Fruit fly (Drosophila melanogaster) whole organism, embryonic: ENCODE measurements around the gene CatB.

Experiments
- B-H1 ChIP-seq: fragments of 200-800 bp; sonication (Bioruptor generic); IDR thresholded peaks from 3 replicates; pipeline ENCODE4 v1.3.6; 2022; ENCODE audit warnings: missing biosample characterization, missing genetic modification characterization
- BEAF-32 ChIP-seq: fragments of 200-800 bp; sonication (Bioruptor generic); optimal IDR thresholded peaks from 3 replicates; lab custom pipeline; 2017; ENCODE audit warnings: missing biosample characterization, missing genetic modification characterization, mild to moderate bottlenecking, moderate library complexity, missing genetic modification reagents
- Blimp-1 ChIP-seq: fragments of 200-800 bp; sonication (Bioruptor generic); optimal IDR thresholded peaks from 3 replicates; lab custom pipeline; 2018; ENCODE audit warnings: missing biosample characterization, missing genetic modification characterization, mild to moderate bottlenecking, moderate library complexity, missing genetic modification reagents
- CG11560 ChIP-seq: fragments of 200-800 bp; sonication (Bioruptor generic); IDR thresholded peaks from 3 replicates; pipeline ENCODE4 v1.3.6; 2022; ENCODE audit warnings: missing biosample characterization, missing genetic modification characterization
- CG12219 ChIP-seq: fragments of 200-800 bp; sonication (Bioruptor generic); optimal IDR thresholded peaks from 3 replicates; lab custom pipeline; 2018; ENCODE audit warnings: missing biosample characterization, mild to moderate bottlenecking, missing genetic modification characterization
- CG13287 ChIP-seq: fragments of 200-800 bp; sonication (Bioruptor generic); IDR thresholded peaks from 2 replicates; pipeline ENCODE4 v1.3.6; 2022; ENCODE audit warnings: missing biosample characterization, missing genetic modification characterization; ENCODE audit not compliant: partially characterized antibody
- CG14050 ChIP-seq: fragments of 200-800 bp; sonication (Bioruptor generic); IDR thresholded peaks from 3 replicates; pipeline ENCODE4 v1.3.6; 2022; ENCODE audit warnings: missing biosample characterization, missing genetic modification characterization
- CG18476 ChIP-seq: fragments of 200-800 bp; sonication (Bioruptor generic); optimal IDR thresholded peaks from 2 replicates; lab custom pipeline; 2016; ENCODE audit warnings: missing biosample characterization, mild to moderate bottlenecking, missing genetic modification characterization
- CG18599 ChIP-seq: fragments of 200-800 bp; sonication (Bioruptor generic); optimal IDR thresholded peaks from 3 replicates; lab custom pipeline; 2017; ENCODE audit warnings: missing biosample characterization, missing genetic modification characterization, mild to moderate bottlenecking, moderate library complexity, missing genetic modification reagents
- CG3407 ChIP-seq: fragments of 200-800 bp; sonication (Bioruptor generic); optimal IDR thresholded peaks from 2 replicates; lab custom pipeline; 2018; ENCODE audit warnings: missing biosample characterization, mild to moderate bottlenecking, missing genetic modification characterization
- CG6689 ChIP-seq: fragments of 200-800 bp; sonication (Bioruptor generic); IDR thresholded peaks from 2 replicates; pipeline ENCODE4 v1.3.6; 2022; ENCODE audit warnings: missing biosample characterization, missing genetic modification characterization
- CG6813 ChIP-seq: fragments of 200-800 bp; sonication (Bioruptor generic); optimal IDR thresholded peaks from 2 replicates; lab custom pipeline; 2017; ENCODE audit warnings: missing biosample characterization, missing genetic modification characterization, mild to moderate bottlenecking, moderate library complexity, missing genetic modification reagents
- CG7372 ChIP-seq: fragments of 200-800 bp; sonication (Bioruptor generic); IDR thresholded peaks from 2 replicates; pipeline ENCODE4 v1.3.6; 2022; ENCODE audit warnings: missing biosample characterization, missing genetic modification characterization
- CG8388 ChIP-seq: fragments of 200-800 bp; sonication (Bioruptor generic); optimal IDR thresholded peaks from 2 replicates; lab custom pipeline; 2019; ENCODE audit warnings: missing biosample characterization, mild to moderate bottlenecking, missing genetic modification characterization, moderate library complexity
- D19A ChIP-seq: fragments of 200-800 bp; optimal IDR thresholded peaks from 3 replicates; lab custom pipeline; 2019; ENCODE audit warnings: missing biosample characterization, mild to moderate bottlenecking, missing genetic modification characterization, moderate library complexity
- Gug ChIP-seq: fragments of 200-800 bp; sonication (Bioruptor generic); IDR thresholded peaks from 4 replicates; pipeline ENCODE4 v1.3.6; 2022; ENCODE audit warnings: missing biosample characterization, missing genetic modification characterization
- HLH3B ChIP-seq: fragments of 200-800 bp; sonication (Bioruptor generic); IDR thresholded peaks from 2 replicates; pipeline ENCODE4 v1.3.6; 2022; ENCODE audit warnings: missing biosample characterization, missing genetic modification characterization
- Hr78 ChIP-seq, 2 experiments: fragments of 200-800 bp in 1 of 2; fragments of >200 bp in 1 of 2; sonication (Bioruptor generic) in 1 of 2; optimal IDR thresholded peaks; 2 replicates each; lab custom pipeline; 2017 to 2019; ENCODE audit warnings: missing biosample characterization in 2 of 2, missing genetic modification characterization in 2 of 2, mild to moderate bottlenecking in 1 of 2, moderate library complexity in 1 of 2
- Lim3 ChIP-seq: fragments of 200-800 bp; sonication (Bioruptor generic); IDR thresholded peaks from 2 replicates; pipeline ENCODE4 v1.3.6; 2022; ENCODE audit warnings: missing biosample characterization, missing genetic modification characterization
- NFAT ChIP-seq: fragments of 200-800 bp; sonication (Bioruptor generic); IDR thresholded peaks from 2 replicates; pipeline ENCODE4 v1.3.6; 2022; ENCODE audit warnings: missing biosample characterization, missing genetic modification characterization
- Poxn ChIP-seq: fragments of 200-800 bp; sonication (Bioruptor generic); IDR thresholded peaks from 2 replicates; pipeline ENCODE4 v1.3.6; 2022; ENCODE audit warnings: missing biosample characterization, missing genetic modification characterization
- Sox102F ChIP-seq: fragments of 200-800 bp; sonication (Bioruptor generic); optimal IDR thresholded peaks from 2 replicates; lab custom pipeline; 2018; ENCODE audit warnings: missing biosample characterization, mild to moderate bottlenecking, missing genetic modification characterization, moderate library complexity
- al ChIP-seq: fragments of 200-800 bp; sonication (Bioruptor generic); IDR thresholded peaks from 2 replicates; pipeline ENCODE4 v1.3.6; 2022; ENCODE audit warnings: missing biosample characterization, missing genetic modification characterization
- bab2 ChIP-seq: fragments of 200-800 bp; sonication (Bioruptor generic); optimal IDR thresholded peaks from 2 replicates; lab custom pipeline; 2016; ENCODE audit warnings: missing biosample characterization, missing genetic modification characterization
- br ChIP-seq: fragments of >200 bp; optimal IDR thresholded peaks from 2 replicates; lab custom pipeline; 2017
- croc ChIP-seq: fragments of 200-800 bp; sonication (Bioruptor generic); conservative IDR thresholded peaks from 3 replicates; pipeline ENCODE4 v1.3.6; 2022; ENCODE audit warnings: missing biosample characterization, missing genetic modification characterization
- gcm2 ChIP-seq: fragments of 200-800 bp; sonication (Bioruptor generic); optimal IDR thresholded peaks from 2 replicates; lab custom pipeline; 2016; ENCODE audit warnings: missing biosample characterization, missing genetic modification characterization
- grau ChIP-seq: fragments of 200-800 bp; optimal IDR thresholded peaks from 3 replicates; lab custom pipeline; 2019; ENCODE audit warnings: missing biosample characterization, mild to moderate bottlenecking, missing genetic modification characterization, moderate library complexity
- gro ChIP-seq: fragments of 200-800 bp; sonication (Bioruptor generic); optimal IDR thresholded peaks from 2 replicates; lab custom pipeline; 2016; ENCODE audit warnings: missing biosample characterization, missing genetic modification characterization
- gsb ChIP-seq: fragments of 200-800 bp; sonication (Bioruptor generic); IDR thresholded peaks from 2 replicates; pipeline ENCODE4 v1.3.6; 2022; ENCODE audit warnings: missing biosample characterization, missing genetic modification characterization
- hbn ChIP-seq: fragments of 200-800 bp; sonication (Bioruptor generic); IDR thresholded peaks from 2 replicates; pipeline ENCODE4 v1.3.6; 2022; ENCODE audit warnings: missing biosample characterization, missing genetic modification characterization; ENCODE audit not compliant: partially characterized antibody
- kay ChIP-seq: fragments of 200-800 bp; sonication (Bioruptor generic); optimal IDR thresholded peaks from 2 replicates; lab custom pipeline; 2016; ENCODE audit warnings: missing biosample characterization, missing genetic modification characterization
- mam ChIP-seq: fragments of 200-800 bp; sonication (Bioruptor generic); optimal IDR thresholded peaks from 3 replicates; lab custom pipeline; 2016; ENCODE audit warnings: missing biosample characterization, missing genetic modification characterization
- nmo ChIP-seq: fragments of 200-800 bp; sonication (Bioruptor generic); optimal IDR thresholded peaks from 2 replicates; lab custom pipeline; 2018; ENCODE audit warnings: missing biosample characterization, mild to moderate bottlenecking, missing genetic modification characterization, moderate library complexity
- peb ChIP-seq: fragments of 200-800 bp; sonication (Bioruptor generic); IDR thresholded peaks from 2 replicates; pipeline ENCODE4 v1.3.6; 2022; ENCODE audit warnings: missing biosample characterization, missing genetic modification characterization
- pum ChIP-seq: fragments of 200-800 bp; sonication (Bioruptor generic); optimal IDR thresholded peaks from 2 replicates; lab custom pipeline; 2016; ENCODE audit warnings: missing biosample characterization, missing genetic modification characterization
- ro ChIP-seq: fragments of 200-800 bp; sonication (Bioruptor generic); IDR thresholded peaks from 2 replicates; pipeline ENCODE4 v1.3.6; 2022; ENCODE audit warnings: missing biosample characterization, missing genetic modification characterization
- run ChIP-seq: fragments of 200-800 bp; sonication (Bioruptor generic); optimal IDR thresholded peaks from 3 replicates; lab custom pipeline; 2018; ENCODE audit warnings: missing biosample characterization, mild to moderate bottlenecking, missing genetic modification characterization
- sima ChIP-seq: fragments of 200-800 bp; sonication (Bioruptor generic); optimal IDR thresholded peaks from 2 replicates; lab custom pipeline; 2016; ENCODE audit warnings: missing biosample characterization, missing genetic modification characterization
- sob ChIP-seq: fragments of 200-800 bp; sonication (Bioruptor generic); IDR thresholded peaks from 2 replicates; pipeline ENCODE4 v1.3.6; 2022; ENCODE audit warnings: missing biosample characterization, missing genetic modification characterization
- sug ChIP-seq: fragments of 200-800 bp; optimal IDR thresholded peaks from 2 replicates; lab custom pipeline; 2019; ENCODE audit warnings: missing biosample characterization, mild to moderate bottlenecking, missing genetic modification characterization, moderate library complexity
- tin ChIP-seq: fragments of 200-800 bp; sonication (Bioruptor generic); optimal IDR thresholded peaks from 3 replicates; lab custom pipeline; 2016; ENCODE audit warnings: missing biosample characterization, missing genetic modification characterization
- tna ChIP-seq: fragments of 200-800 bp; sonication (Bioruptor generic); IDR thresholded peaks from 2 replicates; pipeline ENCODE4 v1.3.6; 2022; ENCODE audit warnings: missing biosample characterization, missing genetic modification characterization; ENCODE audit not compliant: partially characterized antibody
- unc-4 ChIP-seq: fragments of 200-800 bp; sonication (Bioruptor generic); IDR thresholded peaks from 2 replicates; pipeline ENCODE4 v1.3.6; 2022; ENCODE audit warnings: missing biosample characterization, missing genetic modification characterization; ENCODE audit not compliant: partially characterized antibody
- zen ChIP-seq: fragments of 200-800 bp; sonication (Bioruptor generic); optimal IDR thresholded peaks from 3 replicates; lab custom pipeline; 2018; ENCODE audit warnings: missing biosample characterization, mild to moderate bottlenecking, missing genetic modification characterization, moderate library complexity
- zen2 ChIP-seq: fragments of 200-800 bp; sonication (Bioruptor generic); IDR thresholded peaks from 3 replicates; pipeline ENCODE4 v1.3.6; 2022; ENCODE audit warnings: missing biosample characterization, missing genetic modification characterization; ENCODE audit not compliant: partially characterized antibody

Gene CatB

DNA sequence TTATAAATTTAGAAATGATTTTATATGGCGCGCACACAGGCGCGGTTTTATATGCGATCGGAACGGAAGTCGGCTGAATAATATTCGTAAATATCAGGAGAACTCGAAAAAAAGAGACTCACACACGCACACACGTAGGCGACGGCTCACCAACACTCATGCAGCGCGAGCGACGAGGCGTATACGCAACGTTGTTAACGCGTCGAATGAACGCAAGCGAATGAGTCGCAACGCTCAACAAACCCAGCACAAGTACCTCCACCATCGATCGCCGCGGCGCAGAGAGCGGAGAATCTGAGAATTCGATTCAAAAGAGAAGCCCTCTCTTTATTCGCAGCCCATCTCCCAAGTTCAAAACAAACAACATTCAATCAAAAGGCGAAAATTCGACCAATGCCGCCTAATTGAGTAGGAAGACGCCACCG lies 30.2 kb downstream of the CatB start (continued):
- TF ChIP-seq CG12219 (GFP tag; lab: Kevin White, UChicago) (no peak), sug (tag; lab: Kevin White, UChicago) (peak; percentile 58), sob (GFP tag; lab: Robert Waterston, UW) (peak; percentile 68; the same call in 1 of the 2 replicates), CG11560 (tag; lab: Robert Waterston, UW) (no peak), CG6689 (no peak), CG18476 (GFP tag; lab: Kevin White, UChicago) (no peak), ro (no peak), gro (GFP tag; lab: Kevin White, UChicago) (peak; percentile 84), zen (tag; lab: Kevin White, UChicago) (no peak), BEAF-32 (GFP tag; lab: Kevin White, UChicago) (no peak), CG18599 (GFP tag; lab: Kevin White, UChicago) (peak; percentile 57), Gug (GFP tag; lab: Robert Waterston, UW) (0 out of 4 replicates have a peak, but pooled peaks have one; percentile 15), grau (tag; lab: Kevin White, UChicago) (peak; percentile 33), hbn (0 out of 2 replicates have a peak, but pooled peaks have one; percentile 41), tin (no peak), Blimp-1 (GFP tag; lab: Kevin White, UChicago) (no peak), mam (GFP tag; lab: Kevin White, UChicago) (peak; percentile 5), HLH3B (GFP tag; lab: Robert Waterston, UW) (peak; percentile 53; the same call in 1 of the 2 replicates), peb (GFP tag; lab: Robert Waterston, UW) (no peak), Lim3 (no peak), al (no peak), CG13287 (GFP tag; lab: Robert Waterston, UW) (peak; percentile 60; the same call in 1 of the 2 replicates), pum (GFP tag; lab: Kevin White, UChicago) (no peak), CG3407 (GFP tag; lab: Kevin White, UChicago) (no peak), bab2 (GFP tag; lab: Kevin White, UChicago) (no peak), zen2 (no peak; the same call in 1 of the 3 replicates), CG14050 (GFP tag; lab: Robert Waterston, UW) (no peak), B-H1 (GFP tag; lab: Robert Waterston, UW) (no peak; the same call in 2 of the 3 replicates), D19A (tag; lab: Kevin White, UChicago) (peak; percentile 10), CG7372 (0 out of 2 replicates have a peak, but pooled peaks have one; percentile 49), unc-4 (GFP tag; lab: Robert Waterston, UW) (peak; percentile 55), sima (GFP tag; lab: Kevin White, UChicago) (no peak), Hr78 (GFP tag; optimal IDR thresholded peaks at IDR 0.05; lab: Kevin White, UChicago) (peak in 1 of 2 experiments; percentile 10), tna (peak; percentile 71), br (no peak), run (tag; lab: Kevin White, UChicago) (no peak), gsb (GFP tag; lab: Robert Waterston, UW) (0 out of 2 replicates have a peak, but pooled peaks have one; percentile 39)
- TF ChIP-seq, all 482 proteins: peak for 202

DNA sequence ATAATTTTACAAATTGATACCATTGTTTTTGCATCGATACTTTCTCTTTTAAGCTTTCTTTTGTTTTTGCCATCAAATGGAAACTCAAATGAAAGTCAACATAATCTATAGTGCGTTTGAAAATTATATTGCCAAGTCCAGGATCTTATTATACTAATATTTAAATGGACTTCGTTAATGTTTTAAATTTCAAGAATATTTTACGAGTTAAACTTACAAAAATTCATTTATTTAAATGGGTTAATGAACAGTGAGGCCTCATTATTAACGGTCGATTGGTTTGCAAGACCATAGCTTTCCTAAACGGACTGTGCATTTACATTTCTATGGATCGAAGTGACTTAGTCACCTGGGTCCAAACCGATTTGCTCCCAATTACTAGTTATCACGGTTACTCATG lies 31.0 kb downstream of the CatB start:
- TF ChIP-seq CG6813 (no peak), CG12219 (GFP tag; lab: Kevin White, UChicago) (no peak), kay (GFP tag; lab: Kevin White, UChicago) (no peak), Sox102F (GFP tag; lab: Kevin White, UChicago) (peak; percentile 13), NFAT (GFP tag; lab: Robert Waterston, UW) (no peak), croc (GFP tag; lab: Robert Waterston, UW) (no peak), CG8388 (GFP tag; lab: Kevin White, UChicago) (peak; percentile 62), gcm2 (GFP tag; lab: Kevin White, UChicago) (no peak), nmo (GFP tag; lab: Kevin White, UChicago) (peak; percentile 31), Poxn (GFP tag; lab: Robert Waterston, UW) (no peak)
